Fruit fly (Drosophila melanogaster) whole organism, embryonic: ENCODE results near the gene TTLL4B.

ENCODE experiments used
- Ada2b ChIP-seq: fragments of 200-800 bp; sonication (Bioruptor generic); IDR thresholded peaks from 2 replicates; pipeline ENCODE4 v1.3.6; 2022; ENCODE audit warnings: missing biosample characterization, missing genetic modification characterization
- Atf3 ChIP-seq: fragments of 200-800 bp; sonication (Bioruptor generic); optimal IDR thresholded peaks from 3 replicates; lab custom pipeline; 2016; ENCODE audit warnings: missing biosample characterization, missing genetic modification characterization
- CG10366 ChIP-seq: fragments of 200-800 bp; sonication (Bioruptor generic); IDR thresholded peaks from 2 replicates; pipeline ENCODE4 v1.3.6; 2022; ENCODE audit warnings: missing biosample characterization, missing genetic modification characterization
- CG10979 ChIP-seq: fragments of 200-800 bp; sonication (Bioruptor generic); optimal IDR thresholded peaks from 2 replicates; lab custom pipeline; 2018; ENCODE audit warnings: missing biosample characterization, mild to moderate bottlenecking, missing genetic modification characterization, moderate library complexity
- CG11723 ChIP-seq: fragments of 200-800 bp; sonication (Bioruptor generic); optimal IDR thresholded peaks from 2 replicates; lab custom pipeline; 2017; ENCODE audit warnings: missing biosample characterization, mild to moderate bottlenecking, missing genetic modification characterization
- CG13775 ChIP-seq: fragments of 200-800 bp; sonication (Bioruptor generic); optimal IDR thresholded peaks from 3 replicates; lab custom pipeline; 2017; ENCODE audit warnings: missing biosample characterization, mild to moderate bottlenecking, missing genetic modification characterization
- CG15011 ChIP-seq: fragments of 200-800 bp; sonication (Bioruptor generic); optimal IDR thresholded peaks from 3 replicates; lab custom pipeline; 2018; ENCODE audit warnings: missing biosample characterization, mild to moderate bottlenecking, missing genetic modification characterization
- CG17186 ChIP-seq: fragments of 200-800 bp; sonication (Bioruptor generic); optimal IDR thresholded peaks from 3 replicates; lab custom pipeline; 2017; ENCODE audit warnings: missing biosample characterization, missing genetic modification reagents, missing genetic modification characterization
- CG1792 ChIP-seq: fragments of 200-800 bp; sonication (Bioruptor generic); optimal IDR thresholded peaks from 2 replicates; lab custom pipeline; 2016; ENCODE audit warnings: missing biosample characterization, missing genetic modification characterization
- CG18476 ChIP-seq: fragments of 200-800 bp; sonication (Bioruptor generic); optimal IDR thresholded peaks from 2 replicates; lab custom pipeline; 2016; ENCODE audit warnings: missing biosample characterization, mild to moderate bottlenecking, missing genetic modification characterization
- CG2678 ChIP-seq: fragments of 200-800 bp; sonication (Bioruptor generic); optimal IDR thresholded peaks from 3 replicates; lab custom pipeline; 2019; ENCODE audit warnings: missing biosample characterization, mild to moderate bottlenecking, missing genetic modification characterization, moderate library complexity
- CG3065 ChIP-seq: fragments of 200-800 bp; sonication (Bioruptor generic); optimal IDR thresholded peaks from 2 replicates; lab custom pipeline; 2016; ENCODE audit warnings: missing biosample characterization, missing genetic modification characterization
- CG4404 ChIP-seq: fragments of 200-800 bp; sonication (Bioruptor generic); IDR thresholded peaks from 2 replicates; pipeline ENCODE4 v1.3.6; 2022; ENCODE audit warnings: missing biosample characterization, missing genetic modification characterization
- CG4820 ChIP-seq: fragments of 200-800 bp; sonication (Bioruptor generic); optimal IDR thresholded peaks from 3 replicates; lab custom pipeline; 2016; ENCODE audit warnings: missing biosample characterization, missing genetic modification characterization
- CG5180 ChIP-seq: fragments of 200-800 bp; sonication (Bioruptor generic); optimal IDR thresholded peaks from 3 replicates; lab custom pipeline; 2017; ENCODE audit warnings: missing biosample characterization, missing genetic modification characterization, mild to moderate bottlenecking, moderate library complexity, missing genetic modification reagents
- CG6689 ChIP-seq: fragments of 200-800 bp; sonication (Bioruptor generic); IDR thresholded peaks from 2 replicates; pipeline ENCODE4 v1.3.6; 2022; ENCODE audit warnings: missing biosample characterization, missing genetic modification characterization
- CG7786 ChIP-seq: fragments of 200-800 bp; sonication (Bioruptor generic); optimal IDR thresholded peaks from 2 replicates; lab custom pipeline; 2016; ENCODE audit warnings: missing biosample characterization, missing genetic modification characterization
- CG7987 ChIP-seq: fragments of 200-800 bp; sonication (Bioruptor generic); optimal IDR thresholded peaks from 2 replicates; lab custom pipeline; 2018; ENCODE audit warnings: missing biosample characterization, mild to moderate bottlenecking, missing genetic modification characterization, moderate library complexity
- CG9215 ChIP-seq: fragments of 200-800 bp; sonication (Bioruptor generic); IDR thresholded peaks from 2 replicates; pipeline ENCODE4 v1.3.6; 2022; ENCODE audit warnings: missing biosample characterization, missing genetic modification characterization
- CoRest ChIP-seq: fragments of 200-800 bp; sonication (Bioruptor generic); optimal IDR thresholded peaks from 3 replicates; lab custom pipeline; 2018; ENCODE audit warnings: missing biosample characterization, mild to moderate bottlenecking, missing genetic modification characterization, moderate library complexity
- HLH3B ChIP-seq: fragments of 200-800 bp; sonication (Bioruptor generic); IDR thresholded peaks from 2 replicates; pipeline ENCODE4 v1.3.6; 2022; ENCODE audit warnings: missing biosample characterization, missing genetic modification characterization
- HLH54F ChIP-seq: fragments of 200-800 bp; sonication (Bioruptor generic); optimal IDR thresholded peaks from 3 replicates; lab custom pipeline; 2016; ENCODE audit warnings: missing biosample characterization, missing genetic modification characterization
- Mrtf ChIP-seq: fragments of 200-800 bp; sonication (Bioruptor generic); IDR thresholded peaks from 3 replicates; pipeline ENCODE4 v1.3.6; 2022; ENCODE audit warnings: missing biosample characterization, missing genetic modification characterization
- NFAT ChIP-seq: fragments of 200-800 bp; sonication (Bioruptor generic); IDR thresholded peaks from 2 replicates; pipeline ENCODE4 v1.3.6; 2022; ENCODE audit warnings: missing biosample characterization, missing genetic modification characterization
- Rfx ChIP-seq: fragments of 200-800 bp; sonication (Bioruptor generic); IDR thresholded peaks from 2 replicates; pipeline ENCODE4 v1.3.6; 2022; ENCODE audit warnings: missing biosample characterization, missing genetic modification characterization
- Six4 ChIP-seq: fragments of 200-800 bp; sonication (Bioruptor generic); optimal IDR thresholded peaks from 2 replicates; lab custom pipeline; 2016; ENCODE audit warnings: missing biosample characterization, missing genetic modification characterization
- Stat92E ChIP-seq, 3 experiments: fragments of >200 bp in 2 of 3; fragments of 200-800 bp in 1 of 3; sonication (Bioruptor generic) in 1 of 3; optimal IDR thresholded peaks; 2 replicates each; lab custom pipeline; 2017 to 2019; ENCODE audit warnings: missing biosample characterization in 3 of 3, missing genetic modification characterization in 3 of 3, mild to moderate bottlenecking in 1 of 3, moderate library complexity in 1 of 3
- ac ChIP-seq: fragments of 200-800 bp; sonication (Bioruptor generic); optimal IDR thresholded peaks from 3 replicates; lab custom pipeline; 2017; ENCODE audit warnings: missing biosample characterization, mild to moderate bottlenecking, missing genetic modification characterization
- amos ChIP-seq: fragments of 200-800 bp; sonication (Bioruptor generic); IDR thresholded peaks from 2 replicates; pipeline ENCODE4 v1.3.6; 2022; ENCODE audit warnings: missing biosample characterization, missing genetic modification characterization; ENCODE audit not compliant: partially characterized antibody
- az2 ChIP-seq: fragments of 200-800 bp; sonication (Bioruptor generic); optimal IDR thresholded peaks from 3 replicates; lab custom pipeline; 2016; ENCODE audit warnings: missing biosample characterization, missing genetic modification characterization
- caup ChIP-seq: fragments of 200-800 bp; sonication (Bioruptor generic); optimal IDR thresholded peaks from 3 replicates; lab custom pipeline; 2017; ENCODE audit warnings: missing biosample characterization, mild to moderate bottlenecking, missing genetic modification characterization, moderate library complexity; ENCODE audit not compliant: severe bottlenecking
- dm ChIP-seq: fragments of 200-800 bp; sonication (Bioruptor generic); optimal IDR thresholded peaks from 3 replicates; lab custom pipeline; 2016; ENCODE audit warnings: missing biosample characterization, missing genetic modification characterization
- dpn ChIP-seq, 2 experiments: fragments of 200-800 bp; sonication (Bioruptor generic); optimal IDR thresholded peaks; 3 replicates each; lab custom pipeline; 2016; ENCODE audit warnings: missing biosample characterization in 2 of 2, missing genetic modification characterization in 2 of 2
- en ChIP-seq: fragments of 200-800 bp; sonication (Bioruptor generic); optimal IDR thresholded peaks from 2 replicates; lab custom pipeline; 2016; ENCODE audit warnings: missing biosample characterization, missing genetic modification characterization
- exex ChIP-seq: fragments of 200-800 bp; sonication (Bioruptor generic); optimal IDR thresholded peaks from 4 replicates; lab custom pipeline; 2018; ENCODE audit warnings: missing biosample characterization, mild to moderate bottlenecking, missing genetic modification characterization, moderate library complexity
- hbn ChIP-seq: fragments of 200-800 bp; sonication (Bioruptor generic); IDR thresholded peaks from 2 replicates; pipeline ENCODE4 v1.3.6; 2022; ENCODE audit warnings: missing biosample characterization, missing genetic modification characterization; ENCODE audit not compliant: partially characterized antibody
- her ChIP-seq: fragments of 200-800 bp; sonication (Bioruptor generic); optimal IDR thresholded peaks from 2 replicates; lab custom pipeline; 2016; ENCODE audit warnings: missing biosample characterization, missing genetic modification characterization
- insv ChIP-seq, 2 experiments: fragments of 200-800 bp; sonication (Bioruptor generic); optimal IDR thresholded peaks; 3 replicates each; lab custom pipeline; 2016 to 2018; ENCODE audit warnings: missing biosample characterization in 2 of 2, missing genetic modification characterization in 2 of 2
- jing ChIP-seq: fragments of 200-800 bp; sonication (Bioruptor generic); optimal IDR thresholded peaks from 2 replicates; lab custom pipeline; 2018; ENCODE audit warnings: missing biosample characterization, mild to moderate bottlenecking, missing genetic modification characterization
- peb ChIP-seq: fragments of 200-800 bp; sonication (Bioruptor generic); IDR thresholded peaks from 2 replicates; pipeline ENCODE4 v1.3.6; 2022; ENCODE audit warnings: missing biosample characterization, missing genetic modification characterization
- phol ChIP-seq: fragments of 200-800 bp; sonication (Bioruptor generic); optimal IDR thresholded peaks from 3 replicates; lab custom pipeline; 2018; ENCODE audit warnings: missing biosample characterization, mild to moderate bottlenecking, missing genetic modification characterization, moderate library complexity
- pnt ChIP-seq: fragments of 200-800 bp; sonication (Bioruptor generic); optimal IDR thresholded peaks from 3 replicates; lab custom pipeline; 2016; ENCODE audit warnings: missing biosample characterization, missing genetic modification characterization
- psq ChIP-seq: fragments of 200-800 bp; sonication (Bioruptor generic); optimal IDR thresholded peaks from 2 replicates; lab custom pipeline; 2017; ENCODE audit warnings: missing biosample characterization, missing genetic modification characterization
- schlank ChIP-seq: fragments of 200-800 bp; sonication (Bioruptor generic); optimal IDR thresholded peaks from 2 replicates; lab custom pipeline; 2018; ENCODE audit warnings: missing biosample characterization, mild to moderate bottlenecking, missing genetic modification characterization
- sens-2 ChIP-seq: fragments of 200-800 bp; sonication (Bioruptor generic); IDR thresholded peaks from 2 replicates; pipeline ENCODE4 v1.3.6; 2022; ENCODE audit warnings: missing biosample characterization, missing genetic modification characterization
- so ChIP-seq: fragments of 200-800 bp; sonication (Bioruptor generic); IDR thresholded peaks from 3 replicates; pipeline ENCODE4 v1.3.6; 2022; ENCODE audit warnings: missing biosample characterization, missing genetic modification characterization
- sqz ChIP-seq: fragments of 200-800 bp; sonication (Bioruptor generic); optimal IDR thresholded peaks from 3 replicates; lab custom pipeline; 2018; ENCODE audit warnings: missing biosample characterization, mild to moderate bottlenecking, missing genetic modification characterization
- unpg ChIP-seq: fragments of 200-800 bp; sonication (Bioruptor generic); optimal IDR thresholded peaks from 3 replicates; lab custom pipeline; 2018; ENCODE audit warnings: missing biosample characterization, mild to moderate bottlenecking, missing genetic modification characterization, moderate library complexity
- zfh1 ChIP-seq: fragments of 200-800 bp; sonication (Bioruptor generic); IDR thresholded peaks from 3 replicates; pipeline ENCODE4 v1.3.6; 2022; ENCODE audit warnings: missing biosample characterization, missing genetic modification characterization

Gene TTLL4B

dm6 chr2L:3888754-3889603 is 26.5 kb downstream of the TTLL4B start (continued):
- no peak for TF ChIP-seq hbn
- peak; percentile 48 for TF ChIP-seq unpg (GFP tag; lab: Kevin White, UChicago)
- TF ChIP-seq peb (GFP tag; lab: Robert Waterston, UW), result no peak
- TF ChIP-seq CG18476 (GFP tag; lab: Kevin White, UChicago), result no peak
- TF ChIP-seq jing (GFP tag; lab: Kevin White, UChicago), result peak; percentile 31
- TF ChIP-seq exex (tag; lab: Kevin White, UChicago), result no peak
- TF ChIP-seq psq, result peak; percentile 18
- no peak for TF ChIP-seq en (GFP tag; lab: Kevin White, UChicago)
- peak; percentile 43 for TF ChIP-seq CG11723 (GFP tag; lab: Kevin White, UChicago)
- no peak for TF ChIP-seq Atf3 (GFP tag; lab: Kevin White, UChicago)
- TF ChIP-seq dm (GFP tag; lab: Kevin White, UChicago), result no peak
- TF ChIP-seq sens-2 (GFP tag; lab: Robert Waterston, UW), result no peak
- peak; percentile 6 for TF ChIP-seq CG4820 (GFP tag; lab: Kevin White, UChicago)
- TF ChIP-seq CG3065 (GFP tag; lab: Kevin White, UChicago), result no peak
- no peak for TF ChIP-seq pnt (GFP tag; lab: Kevin White, UChicago)
- TF ChIP-seq ac (GFP tag; lab: Kevin White, UChicago), result no peak
- peak; percentile 67 for TF ChIP-seq CG10979 (tag; lab: Kevin White, UChicago)
- peak; percentile 51 for TF ChIP-seq az2 (GFP tag; lab: Kevin White, UChicago)
- no peak for TF ChIP-seq Stat92E (GFP tag; optimal IDR thresholded peaks at IDR 0.05; lab: Kevin White, UChicago)
- TF ChIP-seq CoRest, result peak; percentile 74
- no peak; the same call in 1 of the 2 replicates for TF ChIP-seq NFAT (GFP tag; lab: Robert Waterston, UW)
- TF ChIP-seq CG15011 (GFP tag; lab: Kevin White, UChicago), result peak; percentile 17
- TF ChIP-seq her, result no peak
- peak; percentile 65 for TF ChIP-seq phol
- TF ChIP-seq CG17186 (GFP tag; lab: Kevin White, UChicago), result no peak
- TF ChIP-seq dpn (GFP tag; optimal IDR thresholded peaks at IDR 0.05; lab: Kevin White, UChicago), result peak in 1 of 2 experiments; percentile 59
- TF ChIP-seq CG6689 (GFP tag; lab: Robert Waterston, UW), result peak; percentile 47
- TF ChIP-seq CG7786 (GFP tag; lab: Kevin White, UChicago), result no peak
- TF ChIP-seq CG4404 (GFP tag; lab: Robert Waterston, UW), result no peak
- peak; percentile 70 for TF ChIP-seq CG2678 (tag; lab: Kevin White, UChicago)
- no peak for TF ChIP-seq CG7987 (GFP tag; lab: Kevin White, UChicago)
- no peak; the same call in 1 of the 2 replicates for TF ChIP-seq CG9215 (GFP tag; lab: Robert Waterston, UW)
- peak; percentile 12 for TF ChIP-seq Six4
- TF ChIP-seq schlank (tag; lab: Kevin White, UChicago), result no peak
- TF ChIP-seq Mrtf (GFP tag; lab: Robert Waterston, UW), result peak; percentile 58; the same call in 1 of the 3 replicates
- peak; percentile 50 for TF ChIP-seq Rfx (GFP tag; lab: Robert Waterston, UW)
- no peak for TF ChIP-seq amos
- peak; percentile 55 for TF ChIP-seq CG13775
- peak; percentile 3 for TF ChIP-seq caup (GFP tag; lab: Kevin White, UChicago)
- TF ChIP-seq insv (GFP tag; optimal IDR thresholded peaks at IDR 0.05; lab: Kevin White, UChicago), result no peak
- no peak for TF ChIP-seq sqz (GFP tag; lab: Kevin White, UChicago)
- TF ChIP-seq HLH3B (GFP tag; lab: Robert Waterston, UW), result 0 out of 2 replicates have a peak, but pooled peaks have one; percentile 20
- no peak for TF ChIP-seq HLH54F (GFP tag; lab: Kevin White, UChicago)
- TF ChIP-seq CG10366 (GFP tag; lab: Robert Waterston, UW), result peak; percentile 26; the same call in 1 of the 2 replicates
- TF ChIP-seq CG5180, result no peak
- TF ChIP-seq zfh1 (GFP tag; lab: Robert Waterston, UW), result peak; percentile 38; the same call in 1 of the 3 replicates
- no peak for TF ChIP-seq CG1792 (GFP tag; lab: Kevin White, UChicago)
- TF ChIP-seq Ada2b, result no peak
- TF ChIP-seq so (GFP tag; lab: Robert Waterston, UW), result peak; percentile 9; the same call in 1 of the 3 replicates
